Worm (Caenorhabditis elegans) whole organism, L1 larva: ENCODE data around the gene C32A9.1.
A peak's percentile ranks its signal among the peaks of the same experiment; 100 is the strongest.

Experiments used
- C34B4.2 ChIP-seq: sonication (generic microtip); optimal IDR thresholded peaks from 2 replicates; lab custom pipeline; 2017; ENCODE audit warnings: mild to moderate bottlenecking, missing genetic modification characterization, missing compliant biosample characterization
- F16B12.6 ChIP-seq: fragments of 150-350 bp; optimal IDR thresholded peaks from 2 replicates; lab custom pipeline; 2014; ENCODE audit warnings: missing biosample characterization, missing genetic modification characterization
- aly-2 ChIP-seq: fragments of 150-350 bp; optimal IDR thresholded peaks from 2 replicates; lab custom pipeline; 2014; ENCODE audit warnings: missing biosample characterization, missing genetic modification characterization
- blmp-1 ChIP-seq: fragments of 150-350 bp; optimal IDR thresholded peaks from 2 replicates; lab custom pipeline; 2014; ENCODE audit warnings: missing biosample characterization, missing genetic modification characterization
- efl-1 ChIP-seq, 4 experiments: fragments of 150-350 bp; optimal IDR thresholded peaks in 3 of 4; peaks in 1 of 4; 1 replicate in 1 of 4; 2 replicates in 3 of 4; lab custom pipeline; 2014; ENCODE audit warnings: missing biosample characterization in 2 of 4, missing genetic modification characterization in 2 of 4, missing genetic modification reagents in 2 of 4
- efl-3 ChIP-seq: fragments of 200-800 bp; sonication (Bioruptor generic); optimal IDR thresholded peaks from 2 replicates; lab custom pipeline; 2018; ENCODE audit warnings: mild to moderate bottlenecking, missing genetic modification characterization, missing compliant biosample characterization
- elt-3 ChIP-seq, 6 experiments: fragments of 150-350 bp in 1 of 6; sonication (generic microtip); optimal IDR thresholded peaks; 2 replicates each; lab custom pipeline; 2017 to 2018; ENCODE audit warnings: missing biosample characterization in 6 of 6, missing genetic modification characterization in 6 of 6, inconsistent platforms in 1 of 6
- fkh-8 ChIP-seq: sonication (generic microtip); optimal IDR thresholded peaks from 2 replicates; lab custom pipeline; 2016; ENCODE audit warnings: mild to moderate bottlenecking, missing genetic modification characterization, missing compliant biosample characterization
- fos-1 ChIP-seq: fragments of 150-350 bp; optimal IDR thresholded peaks from 2 replicates; lab custom pipeline; 2014; ENCODE audit warnings: missing biosample characterization, missing genetic modification characterization
- grh-1 ChIP-seq: fragments of 200-800 bp; sonication (Bioruptor generic); IDR thresholded peaks from 2 replicates; pipeline ENCODE4 v1.3.6; 2022; ENCODE audit warnings: missing genetic modification reagents, missing genetic modification characterization, missing compliant biosample characterization
- hlh-4 ChIP-seq: sonication (generic microtip); optimal IDR thresholded peaks from 2 replicates; lab custom pipeline; 2016; ENCODE audit warnings: mild to moderate bottlenecking, missing genetic modification characterization, missing compliant biosample characterization
- hpl-2 ChIP-seq: fragments of 150-350 bp; optimal IDR thresholded peaks from 2 replicates; lab custom pipeline; 2014; ENCODE audit warnings: missing biosample characterization, missing genetic modification reagents, missing genetic modification characterization
- isw-1 ChIP-seq: fragments of 200-800 bp; sonication (Bioruptor generic); IDR thresholded peaks from 2 replicates; pipeline ENCODE4 v1.3.6; 2022; ENCODE audit warnings: missing genetic modification characterization, missing compliant biosample characterization
- lin-14 ChIP-seq: fragments of 200-800 bp; sonication (Bioruptor generic); optimal IDR thresholded peaks from 2 replicates; lab custom pipeline; 2018; ENCODE audit warnings: mild to moderate bottlenecking, missing genetic modification characterization, moderate library complexity, missing compliant biosample characterization
- lin-39 ChIP-seq: fragments of 150-350 bp; optimal IDR thresholded peaks from 2 replicates; lab custom pipeline; 2014; ENCODE audit warnings: missing biosample characterization, missing genetic modification reagents, missing genetic modification characterization
- lir-3 ChIP-seq: sonication (generic microtip); optimal IDR thresholded peaks from 2 replicates; lab custom pipeline; 2016; ENCODE audit warnings: mild to moderate bottlenecking, missing genetic modification characterization, moderate library complexity, missing compliant biosample characterization; ENCODE audit not compliant: poor library complexity
- lsy-2 ChIP-seq, 2 experiments: fragments of 150-350 bp; optimal IDR thresholded peaks; 2 replicates each; lab custom pipeline; 2014; ENCODE audit warnings: missing biosample characterization in 2 of 2, missing genetic modification characterization in 2 of 2
- mab-9 ChIP-seq: fragments of 200-800 bp; sonication (Bioruptor generic); IDR thresholded peaks from 2 replicates; pipeline ENCODE4 v1.3.6; 2022; ENCODE audit warnings: missing genetic modification reagents, missing genetic modification characterization, missing compliant biosample characterization
- mdl-1 ChIP-seq, 2 experiments: fragments of 150-350 bp; optimal IDR thresholded peaks; 2 replicates each; lab custom pipeline; 2014 to 2017; ENCODE audit warnings: missing biosample characterization in 2 of 2, missing genetic modification characterization in 2 of 2, inconsistent platforms in 1 of 2
- mep-1 ChIP-seq: fragments of 150-350 bp; optimal IDR thresholded peaks from 2 replicates; lab custom pipeline; 2014; ENCODE audit warnings: missing biosample characterization, missing genetic modification characterization
- nhr-19 ChIP-seq: fragments of 200-800 bp; sonication (Bioruptor generic); conservative IDR thresholded peaks from 2 replicates; pipeline ENCODE4 v1.3.6; 2022; ENCODE audit warnings: missing genetic modification characterization, missing compliant biosample characterization
- nhr-20 ChIP-seq: sonication (generic microtip); optimal IDR thresholded peaks from 2 replicates; lab custom pipeline; 2016; ENCODE audit warnings: mild to moderate bottlenecking, missing genetic modification characterization, missing compliant biosample characterization
- nhr-28 ChIP-seq: fragments of 150-350 bp; optimal IDR thresholded peaks from 2 replicates; lab custom pipeline; 2014; ENCODE audit warnings: missing biosample characterization, missing genetic modification characterization
- nhr-47 ChIP-seq: sonication (generic microtip); optimal IDR thresholded peaks from 2 replicates; lab custom pipeline; 2016; ENCODE audit warnings: mild to moderate bottlenecking, missing genetic modification characterization, moderate library complexity, missing compliant biosample characterization
- nhr-71 ChIP-seq: sonication (generic microtip); optimal IDR thresholded peaks from 2 replicates; lab custom pipeline; 2016; ENCODE audit warnings: mild to moderate bottlenecking, missing genetic modification characterization, moderate library complexity, missing compliant biosample characterization
- nhr-76 ChIP-seq: sonication (generic microtip); optimal IDR thresholded peaks from 2 replicates; lab custom pipeline; 2017; ENCODE audit warnings: missing biosample characterization, missing genetic modification characterization
- nhr-84 ChIP-seq: sonication (generic microtip); optimal IDR thresholded peaks from 2 replicates; lab custom pipeline; 2017; ENCODE audit warnings: missing biosample characterization, missing genetic modification characterization
- nhr-85 ChIP-seq: sonication (generic microtip); peaks from one replicate; lab custom pipeline; 2016; ENCODE audit warnings: missing genetic modification characterization, inconsistent platforms, missing compliant biosample characterization
- nhr-90 ChIP-seq: sonication (generic microtip); optimal IDR thresholded peaks from 2 replicates; lab custom pipeline; 2016; ENCODE audit warnings: mild to moderate bottlenecking, missing genetic modification characterization, missing compliant biosample characterization; ENCODE audit not compliant: poor library complexity
- pax-3 ChIP-seq: fragments of 200-800 bp; sonication (Bioruptor generic); optimal IDR thresholded peaks from 2 replicates; lab custom pipeline; 2018; ENCODE audit warnings: mild to moderate bottlenecking, missing genetic modification characterization, moderate library complexity, missing compliant biosample characterization
- pqm-1 ChIP-seq: sonication (generic microtip); optimal IDR thresholded peaks from 3 replicates; lab custom pipeline; 2017; ENCODE audit warnings: missing biosample characterization, missing genetic modification characterization
- rnt-1 ChIP-seq: sonication (generic microtip); optimal IDR thresholded peaks from 2 replicates; lab custom pipeline; 2016; ENCODE audit warnings: mild to moderate bottlenecking, missing genetic modification characterization, moderate library complexity, missing compliant biosample characterization
- snpc-4 ChIP-seq: fragments of 150-350 bp; optimal IDR thresholded peaks from 2 replicates; lab custom pipeline; 2014; ENCODE audit warnings: missing biosample characterization, missing genetic modification characterization
- snu-23 ChIP-seq: sonication (generic microtip); optimal IDR thresholded peaks from 2 replicates; lab custom pipeline; 2016; ENCODE audit warnings: missing genetic modification characterization, missing compliant biosample characterization
- sox-4 ChIP-seq: sonication (generic microtip); optimal IDR thresholded peaks from 2 replicates; lab custom pipeline; 2016; ENCODE audit warnings: missing genetic modification characterization, missing compliant biosample characterization
- tbx-2 ChIP-seq: sonication (generic microtip); optimal IDR thresholded peaks from 2 replicates; lab custom pipeline; 2016; ENCODE audit warnings: missing genetic modification characterization, missing compliant biosample characterization
- unc-130 ChIP-seq: fragments of 150-350 bp; optimal IDR thresholded peaks from 2 replicates; lab custom pipeline; 2017; ENCODE audit warnings: missing biosample characterization, missing genetic modification characterization, inconsistent platforms
- unc-62 ChIP-seq: fragments of 150-350 bp; optimal IDR thresholded peaks from 2 replicates; lab custom pipeline; 2014; ENCODE audit warnings: missing biosample characterization, missing genetic modification reagents, missing genetic modification characterization
- unc-86 ChIP-seq: sonication (generic microtip); optimal IDR thresholded peaks from 2 replicates; lab custom pipeline; 2016; ENCODE audit warnings: missing genetic modification characterization, missing compliant biosample characterization
- zag-1 ChIP-seq: fragments of 150-350 bp; optimal IDR thresholded peaks from 2 replicates; lab custom pipeline; 2014; ENCODE audit warnings: missing biosample characterization, missing genetic modification characterization
- ztf-11 ChIP-seq, 2 experiments: sonication (generic microtip); optimal IDR thresholded peaks; 2 replicates each; lab custom pipeline; 2016 to 2017; ENCODE audit warnings: missing genetic modification characterization in 2 of 2, missing biosample characterization in 1 of 2, missing compliant biosample characterization in 1 of 2
- ztf-4 ChIP-seq: fragments of 150-350 bp; optimal IDR thresholded peaks from 2 replicates; lab custom pipeline; 2014; ENCODE audit warnings: missing biosample characterization, missing genetic modification characterization

C32A9.1 gene

ce11 chrX:10260035-10260434 lies at the start of gene C32A9.1:
C32A9.1 (minus strand) TSS chrX:10260135.
- TF ChIP-seq F16B12.6 (tag; lab: Kevin White, UChicago) (no peak), lir-3 (no peak), elt-3 (tag; optimal IDR thresholded peaks at IDR 0.05; lab: Kevin White, UChicago) (no peak), ztf-11 (tag; optimal IDR thresholded peaks at IDR 0.05; lab: Kevin White, UChicago) (no peak), nhr-85 (no peak), nhr-76 (tag; lab: Kevin White, UChicago) (no peak), aly-2 (tag; lab: Kevin White, UChicago) (no peak), hpl-2 (GFP tag; lab: Kevin White, UChicago) (no peak), nhr-19 (GFP tag; lab: Robert Waterston, UW) (no peak), C34B4.2 (tag; lab: Kevin White, UChicago) (no peak), isw-1 (GFP tag; lab: Robert Waterston, UW) (no peak), pax-3 (tag; lab: Kevin White, UChicago) (no peak), ztf-4 (tag; lab: Kevin White, UChicago) (no peak), fos-1 (tag; lab: Kevin White, UChicago) (no peak), efl-1 (optimal IDR thresholded peaks at IDR 0.05; lab: Kevin White, UChicago) (no peak), efl-1 (GFP tag; optimal IDR thresholded peaks at IDR 0.05 in 1 of 2; lab: Kevin White, UChicago) (no peak)

DNA sequence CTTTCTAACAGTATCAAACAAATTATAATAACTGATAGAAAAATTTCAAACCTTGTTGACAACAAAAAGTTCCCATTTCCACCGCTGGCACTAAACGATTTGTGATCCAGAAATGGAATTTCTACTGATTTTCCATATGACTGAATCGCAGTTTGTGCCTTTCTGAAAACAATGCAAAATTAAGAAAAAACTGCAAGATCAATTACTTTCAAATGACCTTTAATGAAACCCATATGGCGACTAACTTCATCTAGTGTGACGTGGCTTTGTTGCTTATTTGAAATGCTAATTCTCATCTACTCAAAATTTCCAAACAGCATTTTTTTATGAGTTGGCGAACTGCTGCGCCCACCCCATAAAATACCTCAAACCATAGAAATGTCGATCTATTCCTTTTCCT lies 47.6 kb upstream of the C32A9.1 start, which contains the start of gene F41E7.7:
TSS of gene F41E7.7 (plus strand) at position 301 of the 400 bp plus-strand sequence.
- TF ChIP-seq unc-86 (tag; lab: Kevin White, UChicago) (no peak), efl-1 (optimal IDR thresholded peaks at IDR 0.05; lab: Kevin White, UChicago) (no peak), efl-1 (GFP tag; optimal IDR thresholded peaks at IDR 0.05 in 1 of 2; lab: Kevin White, UChicago) (peak in 1 of 2 experiments; percentile 11)

- TF ChIP-seq nhr-20 (tag; lab: Kevin White, UChicago), result peak; percentile 17
- TF ChIP-seq tbx-2 (tag; lab: Kevin White, UChicago), result no peak
- TF ChIP-seq efl-1 (optimal IDR thresholded peaks at IDR 0.05; lab: Kevin White, UChicago), result no peak
- TF ChIP-seq efl-1 (GFP tag; optimal IDR thresholded peaks at IDR 0.05 in 1 of 2; lab: Kevin White, UChicago), result peak in 1 of 2 experiments; percentile 27
- TF ChIP-seq nhr-71 (tag; lab: Kevin White, UChicago), result peak; percentile 18
- peak; percentile 36 for TF ChIP-seq lin-14 (GFP tag; lab: Kevin White, UChicago)
- TF ChIP-seq nhr-85, result peak; percentile 68
- no peak for TF ChIP-seq hlh-4
- no peak for TF ChIP-seq pqm-1 (tag; lab: Kevin White, UChicago)
- peak; percentile 23 for TF ChIP-seq blmp-1 (tag; lab: Kevin White, UChicago)
- peak in 2 of 6 experiments; percentile 12 to 27 for TF ChIP-seq elt-3 (tag; optimal IDR thresholded peaks at IDR 0.05; lab: Kevin White, UChicago)
Observed at ce11 chrX:10306923-10307322, 47.0 kb upstream of the C32A9.1 start.

- peak; percentile 71 for TF ChIP-seq blmp-1 (tag; lab: Kevin White, UChicago)
- TF ChIP-seq elt-3 (tag; optimal IDR thresholded peaks at IDR 0.05; lab: Kevin White, UChicago), result peak in 2 of 6 experiments; percentile 43 to 49
- TF ChIP-seq nhr-85, result peak; percentile 82
- peak; percentile 39 for TF ChIP-seq nhr-71 (tag; lab: Kevin White, UChicago)
- no peak for TF ChIP-seq zag-1 (tag; lab: Kevin White, UChicago)
- no peak for TF ChIP-seq grh-1
- no peak for TF ChIP-seq ztf-4 (tag; lab: Kevin White, UChicago)
- peak; percentile 22 for TF ChIP-seq nhr-20 (tag; lab: Kevin White, UChicago)
- peak; percentile 22 for TF ChIP-seq snu-23 (GFP tag; lab: Kevin White, UChicago)
- TF ChIP-seq nhr-90 (tag; lab: Kevin White, UChicago), result peak; percentile 5
- TF ChIP-seq nhr-19 (GFP tag; lab: Robert Waterston, UW), result peak; percentile 32; the same call in 1 of the 2 replicates
Observed at ce11 chrX:10306289-10306688, 46.4 kb upstream of the C32A9.1 start, which contains the start of gene cnc-8. cnc-8 (plus strand) TSS chrX:10306595.

- TF ChIP-seq lin-14 (GFP tag; lab: Kevin White, UChicago) (peak; percentile 68), nhr-84 (no peak), snu-23 (GFP tag; lab: Kevin White, UChicago) (peak; percentile 44), mep-1 (tag; lab: Kevin White, UChicago) (peak; percentile 25), nhr-20 (tag; lab: Kevin White, UChicago) (peak; percentile 63), unc-62 (GFP tag; lab: Kevin White, UChicago) (no peak), sox-4 (tag; lab: Kevin White, UChicago) (no peak), nhr-85 (peak; percentile 92), lsy-2 (tag; optimal IDR thresholded peaks at IDR 0.05; lab: Kevin White, UChicago) (peak in 1 of 2 experiments; percentile 11), lin-39 (tag; lab: Kevin White, UChicago) (no peak), rnt-1 (tag; lab: Kevin White, UChicago) (peak; percentile 3), fkh-8 (tag; lab: Kevin White, UChicago) (no peak), nhr-28 (no peak), efl-3 (GFP tag; lab: Kevin White, UChicago) (no peak), unc-130 (tag; lab: Kevin White, UChicago) (no peak), nhr-71 (tag; lab: Kevin White, UChicago) (peak; percentile 32), mdl-1 (tag; optimal IDR thresholded peaks at IDR 0.05; lab: Kevin White, UChicago) (peak in 1 of 2 experiments; percentile 31), nhr-47 (tag; lab: Kevin White, UChicago) (no peak), blmp-1 (tag; lab: Kevin White, UChicago) (peak; percentile 88), snpc-4 (tag; lab: Kevin White, UChicago) (no peak), mab-9 (no peak)
Observed at ce11 chrX:10304178-10304577, 44.2 kb upstream of the C32A9.1 start, which contains the start of gene fipr-21. fipr-21 (plus strand) TSS chrX:10304529.
